Fruit fly (Drosophila melanogaster) whole organism, adult: ENCODE results near the gene Polr2G.

Source experiments
- CG11617 ChIP-seq: fragments of 200-800 bp; sonication (Bioruptor generic); optimal IDR thresholded peaks from 2 replicates; lab custom pipeline; 2017; ENCODE audit warnings: mild to moderate bottlenecking, missing biosample characterization, missing genetic modification reagents, missing genetic modification characterization
- CG12768 ChIP-seq: fragments of 200-800 bp; sonication (Bioruptor generic); optimal IDR thresholded peaks from 2 replicates; lab custom pipeline; 2017; ENCODE audit warnings: missing biosample characterization, missing genetic modification characterization, mild to moderate bottlenecking, moderate library complexity, missing genetic modification reagents
- CG14711 ChIP-seq: fragments of 200-800 bp; sonication (Bioruptor generic); optimal IDR thresholded peaks from 2 replicates; lab custom pipeline; 2018; ENCODE audit warnings: missing biosample characterization, mild to moderate bottlenecking, missing genetic modification characterization, moderate library complexity
- CG1620 ChIP-seq: fragments of 200-800 bp; sonication (Bioruptor generic); optimal IDR thresholded peaks from 2 replicates; lab custom pipeline; 2016; ENCODE audit warnings: missing biosample characterization, missing genetic modification characterization
- CG33017 ChIP-seq: fragments of 200-800 bp; sonication (Bioruptor generic); optimal IDR thresholded peaks from 2 replicates; lab custom pipeline; 2018; ENCODE audit warnings: missing biosample characterization, mild to moderate bottlenecking, missing genetic modification characterization, moderate library complexity
- CG5204 ChIP-seq: fragments of 200-800 bp; sonication (Bioruptor generic); optimal IDR thresholded peaks from 2 replicates; lab custom pipeline; 2016; ENCODE audit warnings: missing biosample characterization, missing genetic modification characterization
- CG7045 ChIP-seq: fragments of 200-800 bp; sonication (Bioruptor generic); optimal IDR thresholded peaks from 2 replicates; lab custom pipeline; 2017; ENCODE audit warnings: missing biosample characterization, mild to moderate bottlenecking, missing genetic modification characterization
- CG7101 ChIP-seq: fragments of 200-800 bp; sonication (Bioruptor generic); optimal IDR thresholded peaks from 2 replicates; lab custom pipeline; 2018; ENCODE audit warnings: missing biosample characterization, mild to moderate bottlenecking, missing genetic modification characterization, moderate library complexity
- Clk ChIP-seq: fragments of 200-800 bp; sonication (Bioruptor generic); optimal IDR thresholded peaks from 2 replicates; lab custom pipeline; 2017; ENCODE audit warnings: missing biosample characterization, missing genetic modification characterization
- Crg-1 ChIP-seq: fragments of 200-800 bp; sonication (Bioruptor generic); optimal IDR thresholded peaks from 2 replicates; lab custom pipeline; 2016; ENCODE audit warnings: missing biosample characterization, missing genetic modification characterization
- Hr96 ChIP-seq: fragments of 200-800 bp; sonication (Bioruptor generic); optimal IDR thresholded peaks from 2 replicates; lab custom pipeline; 2016; ENCODE audit warnings: missing biosample characterization, missing genetic modification characterization
- Mnt ChIP-seq: fragments of 200-800 bp; sonication (Bioruptor generic); optimal IDR thresholded peaks from 2 replicates; lab custom pipeline; 2016; ENCODE audit warnings: missing biosample characterization, mild to moderate bottlenecking, missing genetic modification characterization
- bab1 ChIP-seq: fragments of 200-800 bp; sonication (Bioruptor generic); optimal IDR thresholded peaks from 3 replicates; lab custom pipeline; 2019; ENCODE audit warnings: missing biosample characterization, mild to moderate bottlenecking, missing genetic modification characterization, moderate library complexity
- cic ChIP-seq: fragments of 200-800 bp; sonication (Bioruptor generic); optimal IDR thresholded peaks from 2 replicates; lab custom pipeline; 2017; ENCODE audit warnings: missing biosample characterization, mild to moderate bottlenecking, missing genetic modification characterization, moderate library complexity
- cnc ChIP-seq, 2 experiments: fragments of >200 bp; optimal IDR thresholded peaks; 2 replicates each; lab custom pipeline; 2017
- kay ChIP-seq: fragments of 200-800 bp; sonication (Bioruptor generic); peaks from one replicate; lab custom pipeline; 2016; ENCODE audit warnings: missing biosample characterization, missing genetic modification characterization, borderline replicate concordance
- ovo ChIP-seq: fragments of 200-800 bp; sonication (Bioruptor generic); optimal IDR thresholded peaks from 2 replicates; lab custom pipeline; 2016; ENCODE audit warnings: missing biosample characterization, missing genetic modification characterization
- pad ChIP-seq: fragments of 200-800 bp; sonication (Bioruptor generic); optimal IDR thresholded peaks from 3 replicates; lab custom pipeline; 2017; ENCODE audit warnings: missing biosample characterization, missing genetic modification characterization, mild to moderate bottlenecking, moderate library complexity, missing genetic modification reagents
- tj ChIP-seq: fragments of 200-800 bp; sonication (Bioruptor generic); optimal IDR thresholded peaks from 3 replicates; lab custom pipeline; 2017; ENCODE audit warnings: missing biosample characterization, mild to moderate bottlenecking, missing genetic modification characterization, moderate library complexity
- toe ChIP-seq: fragments of 200-800 bp; sonication (Bioruptor generic); optimal IDR thresholded peaks from 2 replicates; lab custom pipeline; 2016; ENCODE audit warnings: missing biosample characterization, missing genetic modification characterization

Polr2G gene

DNA sequence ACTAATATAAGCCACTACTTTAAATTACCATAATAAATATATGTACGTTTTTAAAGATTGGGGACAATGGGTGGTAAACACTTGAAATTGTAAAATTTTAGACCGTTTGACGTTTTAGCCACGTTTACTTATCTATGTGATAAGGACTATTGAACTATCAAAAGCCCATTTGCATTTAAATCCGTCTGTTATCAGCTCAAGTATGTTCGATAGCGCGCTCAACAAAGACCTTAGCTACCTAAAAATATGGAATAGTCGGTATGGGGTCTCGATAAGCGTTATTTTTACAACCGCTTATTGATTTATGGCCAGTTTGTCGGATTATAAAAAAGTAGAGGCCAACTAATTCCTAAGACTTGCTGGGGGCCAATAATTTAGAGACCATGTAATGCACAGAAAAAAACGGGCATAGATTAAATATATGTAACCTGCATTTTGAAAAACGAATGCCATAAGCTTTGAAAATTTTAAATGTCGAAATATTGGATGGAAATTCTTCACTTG, 8.7 kb upstream of the Polr2G start:
- TF ChIP-seq CG12768 (GFP tag; lab: Kevin White, UChicago) (no peak), Mnt (GFP tag; lab: Kevin White, UChicago) (no peak), Clk (GFP tag; lab: Kevin White, UChicago) (no peak), bab1 (GFP tag; lab: Kevin White, UChicago) (no peak), CG11617 (GFP tag; lab: Kevin White, UChicago) (no peak)

DNA sequence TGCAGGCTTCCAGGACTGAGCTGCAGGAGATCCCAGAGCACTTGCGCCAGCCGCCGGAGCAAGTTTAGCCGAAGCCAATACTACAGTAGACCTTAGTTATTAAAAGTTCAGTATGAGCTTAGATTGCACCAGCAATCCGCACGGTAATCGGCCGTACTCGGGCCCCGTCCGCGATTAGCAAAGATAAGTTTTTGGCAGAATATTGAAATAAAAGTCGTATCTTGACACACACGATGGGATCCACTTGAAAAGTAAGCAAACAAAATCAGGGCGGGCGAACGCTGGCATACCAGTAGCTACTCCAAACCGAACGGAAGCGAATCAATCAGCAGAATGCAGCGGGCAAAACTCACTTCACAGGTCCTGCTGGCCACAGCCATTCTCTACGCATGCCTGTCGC, 7.3 kb upstream of the Polr2G start, which contains the start of gene CG34316:
CG34316 (plus strand) TSS at position 301 of the 400 bp plus-strand sequence.
- TF ChIP-seq CG5204: no peak
- no peak for TF ChIP-seq CG1620 (GFP tag; lab: Kevin White, UChicago)
- TF ChIP-seq CG7101: no peak
- TF ChIP-seq ovo (GFP tag; lab: Kevin White, UChicago): no peak
- no peak for TF ChIP-seq bab1 (GFP tag; lab: Kevin White, UChicago)
- TF ChIP-seq pad (GFP tag; lab: Kevin White, UChicago): no peak
- no peak for TF ChIP-seq Mnt (GFP tag; lab: Kevin White, UChicago)
- TF ChIP-seq cnc (optimal IDR thresholded peaks at IDR 0.05; lab: Kevin White, UChicago): no peak
- no peak for TF ChIP-seq CG11617 (GFP tag; lab: Kevin White, UChicago)
- TF ChIP-seq Hr96: no peak
- TF ChIP-seq Clk (GFP tag; lab: Kevin White, UChicago): no peak

DNA sequence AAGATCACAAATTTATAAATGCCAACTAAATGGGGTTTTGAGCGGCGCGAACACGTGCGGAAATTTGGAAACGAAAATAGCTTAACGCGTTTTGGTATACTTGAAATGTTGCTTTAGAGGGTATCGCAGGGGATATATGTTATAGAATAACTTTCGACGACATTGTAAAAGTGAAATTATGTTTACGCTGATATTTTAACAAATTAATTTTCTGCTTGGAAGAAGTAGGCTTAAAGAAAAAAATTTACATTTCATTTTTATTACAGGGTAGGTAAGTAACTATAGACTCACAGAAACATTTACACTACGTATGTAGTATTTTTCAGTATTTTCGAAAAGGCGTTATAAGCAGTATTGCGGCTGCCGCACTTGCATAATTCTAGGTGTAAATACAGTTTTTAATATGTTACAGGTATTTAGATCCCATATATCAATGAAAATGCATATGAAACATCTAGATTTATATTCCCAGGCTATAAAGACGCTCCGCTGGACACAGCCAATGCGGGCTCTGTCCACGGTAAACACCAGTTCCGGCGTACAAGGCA, 6.4 kb upstream of the Polr2G start, which contains the start of the genes Art3 and mRpS10:
Art3 (minus strand) TSS at position 80 of the 548 bp plus-strand sequence.
mRpS10 (plus strand) TSS at position 337 of the 548 bp plus-strand sequence.
- TF ChIP-seq CG14711 (tag; lab: Kevin White, UChicago) (peak; percentile 99), bab1 (GFP tag; lab: Kevin White, UChicago) (peak; percentile 100), CG33017 (tag; lab: Kevin White, UChicago) (peak; percentile 100), CG7101 (peak; percentile 100), cnc (optimal IDR thresholded peaks at IDR 0.05; lab: Kevin White, UChicago) (no peak), Hr96 (no peak), CG7045 (GFP tag; lab: Kevin White, UChicago) (peak; percentile 100), pad (GFP tag; lab: Kevin White, UChicago) (peak; percentile 96), CG5204 (peak; percentile 100), toe (GFP tag; lab: Kevin White, UChicago) (peak; percentile 100), kay (GFP tag; lab: Kevin White, UChicago) (no peak), ovo (GFP tag; lab: Kevin White, UChicago) (peak; percentile 98), cic (GFP tag; lab: Kevin White, UChicago) (peak; percentile 89), CG12768 (GFP tag; lab: Kevin White, UChicago) (peak; percentile 100), CG11617 (GFP tag; lab: Kevin White, UChicago) (peak; percentile 99), tj (GFP tag; lab: Kevin White, UChicago) (peak; percentile 94), Clk (GFP tag; lab: Kevin White, UChicago) (peak; percentile 99), Crg-1 (GFP tag; lab: Kevin White, UChicago) (peak; percentile 99), Mnt (GFP tag; lab: Kevin White, UChicago) (peak; percentile 99), CG1620 (GFP tag; lab: Kevin White, UChicago) (peak; percentile 99)

DNA sequence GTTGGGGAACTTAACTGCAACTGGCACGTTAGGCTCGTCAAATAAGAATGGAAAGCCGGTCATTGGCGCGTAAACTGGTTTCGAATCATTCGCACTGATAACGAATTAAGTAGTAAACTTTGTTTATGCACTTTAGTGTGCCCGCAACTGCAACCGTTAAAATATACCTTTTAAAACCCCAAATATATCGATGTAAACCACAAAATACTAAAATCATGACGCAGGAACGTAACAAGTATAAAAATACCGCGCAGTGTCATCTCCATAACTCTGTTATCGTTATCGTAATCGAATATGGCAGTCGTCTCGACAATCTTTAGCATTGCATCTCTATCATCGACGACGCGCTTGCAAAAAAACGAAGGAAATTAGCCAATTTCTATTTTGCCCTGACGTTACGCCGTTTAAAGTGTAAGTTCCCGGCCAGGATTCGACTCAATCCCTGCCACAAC, 2.3 kb upstream of the Polr2G start, which contains the start of the genes CG31344 and Caf1-55:
CG31344 (minus strand) TSS at position 51 of the 452 bp plus-strand sequence.
Caf1-55 (plus strand) TSS at position 298 of the 452 bp plus-strand sequence.
- TF ChIP-seq Mnt (GFP tag; lab: Kevin White, UChicago) (peak; percentile 75), CG14711 (tag; lab: Kevin White, UChicago) (peak; percentile 29), CG11617 (GFP tag; lab: Kevin White, UChicago) (peak; percentile 6), bab1 (GFP tag; lab: Kevin White, UChicago) (peak; percentile 83), ovo (GFP tag; lab: Kevin White, UChicago) (no peak), cic (GFP tag; lab: Kevin White, UChicago) (peak; percentile 35), Hr96 (no peak)

DNA sequence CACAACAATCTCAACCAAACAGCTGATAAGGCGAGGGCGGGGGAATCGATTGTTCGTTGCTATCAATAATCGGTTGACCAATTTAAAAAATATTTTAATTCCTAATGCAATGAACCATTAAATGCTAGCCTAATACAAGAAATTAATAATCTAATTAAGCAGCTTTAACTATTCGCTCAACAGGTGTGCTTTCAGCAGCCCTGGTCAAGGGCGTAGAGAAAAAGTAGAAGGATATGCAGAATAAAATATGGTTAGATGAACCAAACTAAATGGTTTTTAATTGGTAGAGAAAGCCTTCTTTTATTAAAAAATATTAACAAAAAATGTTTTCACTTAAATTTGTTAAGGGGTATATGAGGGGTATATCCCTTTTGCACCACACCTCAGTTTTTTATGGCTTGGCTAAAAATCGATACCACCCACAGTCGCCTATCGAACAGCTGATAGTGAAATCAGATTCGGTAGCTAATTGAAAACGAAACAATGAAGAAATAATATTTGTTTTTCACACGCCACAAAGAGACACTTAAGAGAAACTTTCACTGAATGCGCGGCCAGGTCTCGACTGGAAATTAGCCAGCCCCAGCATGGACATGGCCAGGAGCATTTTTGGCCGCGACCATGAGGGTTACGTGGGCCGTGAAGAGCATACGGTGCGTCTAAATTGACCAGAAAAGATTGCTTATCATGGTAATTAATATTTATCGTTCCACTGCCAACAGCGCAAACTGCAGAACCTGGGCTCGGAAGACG, 4.0 kb downstream of the Polr2G start, which contains the start of the genes SIDL and CG12241:
SIDL (minus strand) TSS at position 51 of the 753 bp plus-strand sequence.
CG12241 (plus strand) TSS at position 433 of the 753 bp plus-strand sequence.
- TF ChIP-seq kay (GFP tag; lab: Kevin White, UChicago): no peak
- peak; percentile 53 for TF ChIP-seq Crg-1 (GFP tag; lab: Kevin White, UChicago)
- TF ChIP-seq CG7101: peak; percentile 89
- no peak for TF ChIP-seq Hr96
- peak; percentile 91 for TF ChIP-seq CG14711 (tag; lab: Kevin White, UChicago)
- peak; percentile 74 for TF ChIP-seq bab1 (GFP tag; lab: Kevin White, UChicago)
- peak; percentile 54 for TF ChIP-seq tj (GFP tag; lab: Kevin White, UChicago)
- TF ChIP-seq CG1620 (GFP tag; lab: Kevin White, UChicago): peak; percentile 83
- peak; percentile 89 for TF ChIP-seq CG33017 (tag; lab: Kevin White, UChicago)
- TF ChIP-seq CG5204: no peak
- peak; percentile 83 for TF ChIP-seq pad (GFP tag; lab: Kevin White, UChicago)
- peak; percentile 87 for TF ChIP-seq Clk (GFP tag; lab: Kevin White, UChicago)
- peak; percentile 96 for TF ChIP-seq CG12768 (GFP tag; lab: Kevin White, UChicago)
- peak; percentile 95 for TF ChIP-seq toe (GFP tag; lab: Kevin White, UChicago)
- TF ChIP-seq cnc (optimal IDR thresholded peaks at IDR 0.05; lab: Kevin White, UChicago): no peak
- peak; percentile 48 for TF ChIP-seq cic (GFP tag; lab: Kevin White, UChicago)
- TF ChIP-seq ovo (GFP tag; lab: Kevin White, UChicago): no peak
- peak; percentile 93 for TF ChIP-seq CG7045 (GFP tag; lab: Kevin White, UChicago)
- peak; percentile 87 for TF ChIP-seq CG11617 (GFP tag; lab: Kevin White, UChicago)
- TF ChIP-seq Mnt (GFP tag; lab: Kevin White, UChicago): peak; percentile 82
